Worm (Caenorhabditis elegans) whole organism, L3 larva: ENCODE data around the gene D1079.1.

Experiments used
- nhr-237 ChIP-seq: fragments of 150-350 bp; optimal IDR thresholded peaks from 2 replicates; lab custom pipeline; 2014; ENCODE audit warnings: missing biosample characterization, missing genetic modification characterization
- nhr-28 ChIP-seq: fragments of 150-350 bp; optimal IDR thresholded peaks from 2 replicates; lab custom pipeline; 2014; ENCODE audit warnings: missing biosample characterization, missing genetic modification characterization

- TF ChIP-seq nhr-237 = no peak
- no peak for TF ChIP-seq nhr-28
These were observed at the start of gene D1079.1 for ce11 chrX:4402854-4403253.
